Worm (Caenorhabditis elegans) whole organism, mixed stage, embryonic: ENCODE measurements around the gene Y50D4A.4.

Experiments used
- blmp-1 ChIP-seq: fragments of 150-350 bp; optimal IDR thresholded peaks from 2 replicates; lab custom pipeline; 2014; ENCODE audit warnings: missing biosample characterization, missing genetic modification characterization
- ceh-43 ChIP-seq: fragments of 200-800 bp; sonication (Bioruptor generic); optimal IDR thresholded peaks from 2 replicates; lab custom pipeline; 2018; ENCODE audit warnings: mild to moderate bottlenecking, missing genetic modification characterization, moderate library complexity, missing compliant biosample characterization
- elt-1 ChIP-seq: sonication (generic microtip); optimal IDR thresholded peaks from 2 replicates; lab custom pipeline; 2017; ENCODE audit warnings: missing genetic modification characterization, mild to moderate bottlenecking, missing compliant biosample characterization, antibody characterized with exemption, moderate library complexity, borderline replicate concordance; ENCODE audit not compliant: insufficient read depth
- flh-1 ChIP-seq: fragments of 200-800 bp; sonication (Bioruptor generic); optimal IDR thresholded peaks from 2 replicates; lab custom pipeline; 2018; ENCODE audit warnings: mild to moderate bottlenecking, missing genetic modification characterization, moderate library complexity, missing compliant biosample characterization
- hlh-1 ChIP-seq: fragments of 150-350 bp; optimal IDR thresholded peaks from 2 replicates; lab custom pipeline; 2014; ENCODE audit warnings: missing biosample characterization, missing genetic modification reagents, missing genetic modification characterization
- lin-32 ChIP-seq: fragments of 200-800 bp; sonication (Bioruptor generic); optimal IDR thresholded peaks from 2 replicates; lab custom pipeline; 2018; ENCODE audit warnings: mild to moderate bottlenecking, missing genetic modification characterization, missing compliant biosample characterization
- pha-4 ChIP-seq: fragments of 150-350 bp; optimal IDR thresholded peaks from 2 replicates; lab custom pipeline; 2018; ENCODE audit warnings: missing biosample characterization, missing genetic modification reagents, missing genetic modification characterization
- tbx-8 ChIP-seq: fragments of 200-800 bp; sonication (Bioruptor generic); optimal IDR thresholded peaks from 2 replicates; lab custom pipeline; 2018; ENCODE audit warnings: mild to moderate bottlenecking, missing genetic modification characterization, moderate library complexity, missing compliant biosample characterization
- ztf-11 ChIP-seq: fragments of 150-350 bp; optimal IDR thresholded peaks from 2 replicates; lab custom pipeline; 2014; ENCODE audit warnings: missing biosample characterization, missing genetic modification characterization

ce11 chrV:1170591-1170990 is 25.3 kb downstream of the Y50D4A.4 start:
- no peak for TF ChIP-seq flh-1 (GFP tag; lab: Kevin White, UChicago)
- TF ChIP-seq ceh-43 (GFP tag; lab: Kevin White, UChicago), result no peak
- no peak for TF ChIP-seq blmp-1 (tag; lab: Kevin White, UChicago)
- no peak for TF ChIP-seq elt-1 (tag; lab: Kevin White, UChicago)
- no peak for TF ChIP-seq tbx-8 (GFP tag; lab: Kevin White, UChicago)
- TF ChIP-seq pha-4 (tag; lab: Kevin White, UChicago), result no peak
- no peak for TF ChIP-seq hlh-1 (tag; lab: Kevin White, UChicago)
- no peak for TF ChIP-seq ztf-11 (tag; lab: Kevin White, UChicago)
- TF ChIP-seq lin-32 (GFP tag; lab: Kevin White, UChicago), result no peak
